Worm (Caenorhabditis elegans) whole organism, late embryonic: Measurements from ENCODE around the gene F38E11.9.

Experiments
- sox-4 ChIP-seq: sonication (generic microtip); optimal IDR thresholded peaks from 2 replicates; lab custom pipeline; 2017; ENCODE audit warnings: mild to moderate bottlenecking, missing genetic modification characterization, inconsistent platforms, missing compliant biosample characterization

F38E11.9 gene

ce11 chrIV:9396118-9396517, 47.7 kb downstream of the F38E11.9 start, which contains the start of gene col-121:
Gene col-121, minus strand, starts transcription at chrIV:9396218.
- TF ChIP-seq sox-4 (tag; lab: Kevin White, UChicago): no peak
- TF ChIP-seq, all 69 proteins: peak for 0
